Worm (Caenorhabditis elegans): ENCODE measurements around the gene T07F10.5.
A peak's percentile ranks its signal among the peaks of the same experiment; 100 is the strongest.

Gene T07F10.5

DNA sequence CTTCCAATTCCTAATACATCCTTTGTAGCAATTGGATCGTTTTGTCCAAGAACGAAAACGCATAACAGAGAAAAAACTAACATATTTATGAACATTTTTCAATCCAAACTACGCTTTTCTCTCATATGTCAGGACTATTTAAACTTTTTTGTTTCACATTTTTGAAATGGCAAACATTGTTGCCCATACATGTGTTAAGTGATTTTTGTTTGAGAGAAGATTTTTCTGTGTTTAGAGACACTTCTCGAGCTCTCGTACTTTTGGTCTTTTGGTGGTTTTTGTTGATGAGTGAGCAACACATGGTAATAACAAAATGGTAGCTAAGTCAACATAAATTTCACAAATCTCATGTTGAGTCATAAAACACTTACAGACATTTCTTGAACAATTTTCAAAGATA lies 39.4 kb downstream of the T07F10.5 start, which contains the start of gene ttr-28:
TSS of gene ttr-28 (minus strand) at position 101 of the 400 bp plus-strand sequence.
- TF ChIP-seq lin-26 (GFP tag; IDR thresholded peaks at IDR 0.05) (no peak), lsl-1 (GFP tag; optimal IDR thresholded peaks at IDR 0.05) (no peak), ceh-100 (GFP tag; IDR thresholded peaks at IDR 0.05) (no peak), gei-17 (GFP tag; optimal IDR thresholded peaks at IDR 0.05) (no peak), nhr-120 (GFP tag; IDR thresholded peaks at IDR 0.05) (no peak), fkh-3 (tag; optimal IDR thresholded peaks at IDR 0.05) (no peak), attf-6 (GFP tag; IDR thresholded peaks at IDR 0.05) (no peak), F37B4.10 (GFP tag; IDR thresholded peaks at IDR 0.05) (no peak)

- no peak for TF ChIP-seq unc-130 (GFP tag; optimal IDR thresholded peaks at IDR 0.05)
- TF ChIP-seq dox-1 (GFP tag; IDR thresholded peaks at IDR 0.05), result no peak
- TF ChIP-seq B0261.1 (tag; optimal IDR thresholded peaks at IDR 0.05), result no peak
- TF ChIP-seq snpc-1.3 (tag; optimal IDR thresholded peaks at IDR 0.05; ENCODE audit: insufficient read depth), result no peak
- TF ChIP-seq gei-17 (GFP tag; optimal IDR thresholded peaks at IDR 0.05), result no peak
- no peak for TF ChIP-seq attf-5 (GFP tag; optimal IDR thresholded peaks at IDR 0.05)
- TF ChIP-seq lsl-1 (GFP tag; optimal IDR thresholded peaks at IDR 0.05), result no peak
Observed at ce11 chrV:12906732-12907131, 41.0 kb downstream of the T07F10.5 start, which contains the start of gene ttr-29. ttr-29 (minus strand) TSS chrV:12906832.

ce11 chrV:12907436-12907835 lies 41.7 kb downstream of the T07F10.5 start:
- TF ChIP-seq Y56A3A.18 (GFP tag; IDR thresholded peaks at IDR 0.05), result no peak
- no peak for TF ChIP-seq ztf-28 (GFP tag; IDR thresholded peaks at IDR 0.05)
- TF ChIP-seq mcd-1 (GFP tag; IDR thresholded peaks at IDR 0.05), result no peak
- TF ChIP-seq F57C9.4 (tag; optimal IDR thresholded peaks at IDR 0.05), result no peak
- TF ChIP-seq ztf-25 (GFP tag; IDR thresholded peaks at IDR 0.05), result no peak
- no peak for TF ChIP-seq madf-6 (GFP tag; IDR thresholded peaks at IDR 0.05)
- TF ChIP-seq egl-18 (GFP tag; IDR thresholded peaks at IDR 0.05), result no peak
- no peak for TF ChIP-seq madf-3 (GFP tag; IDR thresholded peaks at IDR 0.05)
- TF ChIP-seq sdz-38 (tag; optimal IDR thresholded peaks at IDR 0.05), result no peak
- no peak for TF ChIP-seq ztf-3 (GFP tag; optimal IDR thresholded peaks at IDR 0.05)
- TF ChIP-seq fkh-3 (tag; optimal IDR thresholded peaks at IDR 0.05), result no peak
- TF ChIP-seq pha-4 (tag; optimal IDR thresholded peaks at IDR 0.05), result no peak
- TF ChIP-seq hmg-1.2 (GFP tag; IDR thresholded peaks at IDR 0.05), result no peak
- no peak for TF ChIP-seq sptf-2 (GFP tag; optimal IDR thresholded peaks at IDR 0.05)
- no peak for TF ChIP-seq let-607 (tag; optimal IDR thresholded peaks at IDR 0.05)
- no peak for TF ChIP-seq mel-28 (tag; optimal IDR thresholded peaks at IDR 0.05; ENCODE audit: borderline replicate concordance)
- no peak for TF ChIP-seq lin-35 (GFP tag; optimal IDR thresholded peaks at IDR 0.05)
- no peak for TF ChIP-seq zfh-2 (GFP tag; conservative IDR thresholded peaks at IDR 0.05)
- no peak for TF ChIP-seq ceh-40 (GFP tag; IDR thresholded peaks at IDR 0.05)

DNA sequence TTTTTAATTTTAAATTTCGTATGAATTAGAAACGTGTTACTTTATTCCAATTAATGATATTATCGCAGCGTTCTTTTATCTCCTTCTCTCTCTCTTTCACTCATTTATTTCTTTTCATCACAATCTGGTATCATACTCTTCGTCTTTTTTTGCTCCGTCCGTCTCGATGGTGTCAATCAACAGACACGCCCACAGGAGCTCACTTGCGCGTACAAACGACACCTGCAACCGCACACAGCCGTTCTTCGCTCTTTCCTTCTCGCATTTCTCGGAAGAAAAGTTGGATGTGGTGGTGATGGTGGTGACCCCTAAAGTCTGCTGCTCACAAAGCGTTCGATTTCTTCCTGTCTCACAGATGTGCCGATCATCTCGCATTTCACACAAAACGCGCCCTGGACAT lies 42.9 kb downstream of the T07F10.5 start:
- TF ChIP-seq Y56A3A.18 (GFP tag; IDR thresholded peaks at IDR 0.05), result no peak
- no peak for TF ChIP-seq unc-130 (GFP tag; optimal IDR thresholded peaks at IDR 0.05)
- peak in 1 of 2 experiments; percentile 37 for TF ChIP-seq let-607 (tag; optimal IDR thresholded peaks at IDR 0.05)
- no peak for TF ChIP-seq F23B12.7 (tag; optimal IDR thresholded peaks at IDR 0.05; ENCODE audit: insufficient read depth)
- no peak for TF ChIP-seq Y67H2A.10 (GFP tag; conservative IDR thresholded peaks at IDR 0.05)
- TF ChIP-seq athp-1 (tag; optimal IDR thresholded peaks at IDR 0.05), result no peak
- TF ChIP-seq F57A8.1 (GFP tag; optimal IDR thresholded peaks at IDR 0.05), result no peak
- TF ChIP-seq chd-7 (tag; optimal IDR thresholded peaks at IDR 0.05), result no peak
- TF ChIP-seq F10E7.11 (tag; optimal IDR thresholded peaks at IDR 0.05), result no peak
- peak; percentile 56 for TF ChIP-seq nhr-80 (tag; optimal IDR thresholded peaks at IDR 0.05)
- TF ChIP-seq mcd-1 (GFP tag; IDR thresholded peaks at IDR 0.05), result no peak
